Fruit fly (Drosophila melanogaster) whole organism: Measurements from ENCODE around the gene CG7536.

Experiments
- Dll ChIP-seq: fragments of >200 bp; optimal IDR thresholded peaks from 2 replicates; lab custom pipeline; 2017
- EcR ChIP-seq, 2 experiments: fragments of >200 bp; optimal IDR thresholded peaks; 2 replicates each; lab custom pipeline; 2017; ENCODE audit warnings: missing biosample characterization in 2 of 2, missing genetic modification characterization in 2 of 2, missing genetic modification reagents in 2 of 2
- pan ChIP-seq: fragments of >200 bp; optimal IDR thresholded peaks from 2 replicates; lab custom pipeline; 2017
- psq ChIP-seq: fragments of >200 bp; optimal IDR thresholded peaks from 2 replicates; lab custom pipeline; 2017
- usp ChIP-seq: fragments of >200 bp; optimal IDR thresholded peaks from 2 replicates; lab custom pipeline; 2017; ENCODE audit warnings: missing biosample characterization, missing genetic modification characterization, mixed read lengths

- TF ChIP-seq psq (lab: Kevin White, UChicago) (no peak), Dll (lab: Kevin White, UChicago) (no peak), EcR (GFP tag; optimal IDR thresholded peaks at IDR 0.05; lab: Kevin White, UChicago) (no peak), usp (no peak), pan (no peak)
These were observed 2.0 kb upstream of the CG7536 start, which contains the start of gene Swt1 for dm6 chrX:18090333-18090732.
